Worm (Caenorhabditis elegans): ENCODE data around the gene dod-23.

Gene dod-23

DNA sequence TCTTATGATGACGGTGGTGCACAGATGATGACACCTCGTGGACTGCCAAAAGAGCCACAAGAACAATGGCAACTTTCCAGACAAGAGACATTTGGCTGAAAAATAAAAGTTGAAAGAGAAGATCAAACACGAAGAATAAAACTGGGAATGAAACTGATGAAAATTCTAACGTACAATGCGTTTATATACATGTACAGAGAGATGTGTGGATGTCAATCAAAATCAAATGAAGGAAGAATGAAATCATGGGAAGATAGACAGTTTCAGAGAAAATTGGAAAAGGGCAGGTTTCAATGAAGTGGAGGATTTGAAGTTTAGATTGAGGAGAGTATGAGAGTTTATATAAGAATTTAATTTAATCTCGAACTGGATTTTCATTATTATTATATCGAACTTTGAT is at the start of gene dod-23:
TSS of gene dod-23 (minus strand) at position 101 of the 400 bp plus-strand sequence.
- TF ChIP-seq dmd-6 (GFP tag; IDR thresholded peaks at IDR 0.05) (0 out of 2 replicates have a peak, but pooled peaks have one; percentile 18), mxl-2 (GFP tag; conservative IDR thresholded peaks at IDR 0.05) (no peak)

ce11 chrII:8446731-8447130 is 47.8 kb upstream of the dod-23 start, which contains the start of gene cut-3:
Gene cut-3 (minus strand): TSS chrII:8446831.
- TF ChIP-seq spr-3 (GFP tag; optimal IDR thresholded peaks at IDR 0.05) = no peak
- no peak for TF ChIP-seq sdz-12 (GFP tag; optimal IDR thresholded peaks at IDR 0.05)
- no peak for TF ChIP-seq nhr-111 (GFP tag; optimal IDR thresholded peaks at IDR 0.05)
- TF ChIP-seq fos-1 (tag; optimal IDR thresholded peaks at IDR 0.05) = no peak
- TF ChIP-seq mep-1 (tag; optimal IDR thresholded peaks at IDR 0.05) = no peak
- TF ChIP-seq Y75B8A.6 (GFP tag; IDR thresholded peaks at IDR 0.05) = no peak
- no peak for TF ChIP-seq lin-15B (tag; optimal IDR thresholded peaks at IDR 0.05)
- no peak for TF ChIP-seq hmg-1.1 (GFP tag; IDR thresholded peaks at IDR 0.05)
- TF ChIP-seq cey-2 (tag; optimal IDR thresholded peaks at IDR 0.05; ENCODE audit: borderline replicate concordance, insufficient read depth) = no peak
- no peak for TF ChIP-seq daf-8 (GFP tag; IDR thresholded peaks at IDR 0.05)
- no peak for TF ChIP-seq lin-13 (GFP tag; optimal IDR thresholded peaks at IDR 0.05)
- no peak for TF ChIP-seq php-3 (GFP tag; IDR thresholded peaks at IDR 0.05)
- no peak for TF ChIP-seq ceh-82 (tag; optimal IDR thresholded peaks at IDR 0.05)
- TF ChIP-seq nhr-10 (tag; optimal IDR thresholded peaks at IDR 0.05) = no peak
- TF ChIP-seq dmd-9 (GFP tag; IDR thresholded peaks at IDR 0.05) = no peak
- TF ChIP-seq nhr-237 (tag; optimal IDR thresholded peaks at IDR 0.05) = no peak

DNA sequence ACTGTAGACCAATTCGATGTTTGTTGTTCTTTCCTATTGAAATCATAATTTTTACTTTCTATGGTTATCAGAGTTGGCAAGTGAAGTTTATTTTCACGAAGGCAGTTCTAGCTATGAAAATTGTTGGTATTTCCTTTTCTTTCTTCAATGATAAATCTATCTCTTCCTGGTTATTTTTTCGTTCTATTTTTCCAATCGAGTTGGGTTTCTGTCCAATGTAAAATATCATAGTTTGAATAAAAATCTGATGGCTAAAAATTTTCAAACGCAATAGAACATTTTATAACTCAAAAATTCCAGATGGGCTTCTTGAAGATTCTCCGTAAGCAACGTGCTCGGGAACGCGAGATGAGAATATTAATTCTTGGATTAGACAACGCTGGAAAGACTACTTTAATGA is 45.0 kb upstream of the dod-23 start, which contains the start of gene evl-20:
TSS of gene evl-20 (plus strand) at position 301 of the 400 bp plus-strand sequence.
- no peak for TF ChIP-seq nhr-48 (tag; optimal IDR thresholded peaks at IDR 0.05)
- TF ChIP-seq lin-38 (GFP tag; IDR thresholded peaks at IDR 0.05) = peak; percentile 38; the same call in 1 of the 2 replicates
- TF ChIP-seq F49E8.2 (tag; optimal IDR thresholded peaks at IDR 0.05; ENCODE audit: borderline replicate concordance) = peak; percentile 16

DNA sequence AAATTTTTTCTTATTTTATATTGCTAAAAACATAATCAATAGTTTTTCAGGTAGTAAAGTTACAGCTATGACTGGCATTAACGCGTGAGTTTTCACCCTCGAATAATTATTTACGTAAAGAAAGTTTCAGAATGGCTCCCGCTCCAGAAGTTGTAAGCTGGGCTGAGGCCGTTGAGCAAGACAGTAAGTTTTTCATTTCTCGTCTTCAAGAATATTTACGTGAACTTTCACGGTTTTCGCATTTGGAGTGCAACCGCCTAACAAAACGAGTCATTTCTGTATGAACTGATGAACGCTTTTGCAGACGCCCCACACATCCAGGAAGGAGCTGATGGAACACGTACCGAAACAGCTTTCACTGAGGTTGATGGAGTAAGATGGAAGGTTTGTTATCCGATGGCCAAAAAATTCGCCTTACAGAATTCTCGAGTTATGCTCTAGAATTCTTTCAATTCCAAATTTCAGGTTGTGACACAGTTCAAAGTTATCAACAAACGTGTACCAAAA is 43.8 kb upstream of the dod-23 start, which contains the start of gene eif-3.G:
TSS of gene eif-3.G (plus strand) at position 51 of the 507 bp plus-strand sequence.
- TF ChIP-seq R02D3.7 (tag; optimal IDR thresholded peaks at IDR 0.05) (no peak), nhr-41 (GFP tag; IDR thresholded peaks at IDR 0.05) (no peak), egl-43 (GFP tag; IDR thresholded peaks at IDR 0.05) (no peak), snpc-1.2 (GFP tag; IDR thresholded peaks at IDR 0.05) (0 out of 2 replicates have a peak, but pooled peaks have one; percentile 10), ceh-32 (tag; optimal IDR thresholded peaks at IDR 0.05; ENCODE audit: poor library complexity) (no peak), saeg-2 (GFP tag; IDR thresholded peaks at IDR 0.05) (no peak)

DNA sequence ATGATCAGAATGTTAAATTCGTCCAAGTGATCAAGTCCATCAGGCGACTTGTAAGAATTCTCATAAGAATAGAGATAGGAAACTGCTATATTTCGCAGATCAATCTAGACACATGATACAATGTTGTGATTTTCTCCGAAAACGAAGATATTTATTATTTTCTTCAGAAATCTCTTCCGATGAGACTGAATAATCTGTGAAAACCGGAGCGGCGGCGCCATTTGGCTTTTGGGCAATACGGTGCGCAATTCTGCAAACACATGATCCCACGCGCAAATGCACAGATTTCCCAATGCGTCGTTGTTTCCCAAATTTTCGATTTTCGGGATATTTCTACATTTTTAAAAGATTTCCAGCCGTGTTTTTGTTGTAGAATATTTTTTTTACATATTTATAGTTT is 43.2 kb upstream of the dod-23 start:
- peak; percentile 32 for TF ChIP-seq rbr-2 (tag; optimal IDR thresholded peaks at IDR 0.05)
- TF ChIP-seq zip-11 (GFP tag; IDR thresholded peaks at IDR 0.05) = no peak
- TF ChIP-seq nhr-28 (tag; optimal IDR thresholded peaks at IDR 0.05) = peak; percentile 74
- TF ChIP-seq lin-38 (GFP tag; IDR thresholded peaks at IDR 0.05) = peak; percentile 60
- TF ChIP-seq ceh-20 (GFP tag; IDR thresholded peaks at IDR 0.05) = 0 out of 2 replicates have a peak, but pooled peaks have one; percentile 12
- TF ChIP-seq lsy-2 (tag; optimal IDR thresholded peaks at IDR 0.05) = peak in 1 of 2 experiments; percentile 91
- TF ChIP-seq duxl-1 (tag; optimal IDR thresholded peaks at IDR 0.05; ENCODE audit: poor library complexity) = peak; percentile 39
- TF ChIP-seq mes-2 (tag; optimal IDR thresholded peaks at IDR 0.05; ENCODE audit: poor library complexity, severe bottlenecking) = peak; percentile 69
- peak in 1 of 2 experiments; percentile 5 for TF ChIP-seq hif-1 (tag; optimal IDR thresholded peaks at IDR 0.05)
- TF ChIP-seq dpl-1 (GFP tag; optimal IDR thresholded peaks at IDR 0.05) = peak; percentile 57
- no peak for TF ChIP-seq Y5F2A.4 (GFP tag; optimal IDR thresholded peaks at IDR 0.05)
- no peak for TF ChIP-seq F37D6.2 (tag; optimal IDR thresholded peaks at IDR 0.05)
- TF ChIP-seq egl-43 (GFP tag; IDR thresholded peaks at IDR 0.05) = no peak
- no peak for TF ChIP-seq nhr-25 (tag; optimal IDR thresholded peaks at IDR 0.05; ENCODE audit: borderline replicate concordance, insufficient read depth)
- no peak for TF ChIP-seq zfp-2 (tag; optimal IDR thresholded peaks at IDR 0.05)
- peak; percentile 48 for TF ChIP-seq mep-1 (tag; optimal IDR thresholded peaks at IDR 0.05)
- TF ChIP-seq hlh-30 (tag; optimal IDR thresholded peaks at IDR 0.05; ENCODE audit: insufficient read depth) = peak; percentile 48
- TF ChIP-seq ZK337.2 (GFP tag; IDR thresholded peaks at IDR 0.05) = no peak
- TF ChIP-seq dmd-6 (GFP tag; IDR thresholded peaks at IDR 0.05) = peak; percentile 9; the same call in 1 of the 2 replicates
